Worm (Caenorhabditis elegans): ENCODE results near the gene maph-1.3.

DNA sequence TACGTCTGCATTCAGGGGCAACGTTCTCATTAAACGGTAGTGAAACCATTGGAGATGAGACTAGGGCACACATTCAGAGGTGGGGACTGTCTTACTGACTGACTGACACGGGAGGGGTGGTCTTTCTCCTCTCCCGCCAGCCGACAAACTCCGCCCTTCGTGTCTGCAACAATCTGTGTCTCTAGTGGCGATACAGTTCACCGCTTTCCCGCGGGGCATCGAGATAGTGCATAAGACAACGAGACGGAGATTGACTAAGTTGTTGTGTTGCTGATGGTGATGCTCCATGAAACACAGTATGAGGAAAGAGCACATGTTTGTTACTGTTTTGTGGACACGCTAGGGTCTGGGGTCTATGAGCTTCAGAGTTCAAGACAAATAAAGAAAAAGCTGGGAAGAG is 28.7 kb downstream of the maph-1.3 start:
- TF ChIP-seq ztf-11 (tag; optimal IDR thresholded peaks at IDR 0.05): no peak
- TF ChIP-seq sem-2 (GFP tag; optimal IDR thresholded peaks at IDR 0.05): no peak
- no peak for TF ChIP-seq nhr-76 (tag; optimal IDR thresholded peaks at IDR 0.05)
- TF ChIP-seq elt-3 (tag; optimal IDR thresholded peaks at IDR 0.05): no peak
- no peak for TF ChIP-seq mep-1 (tag; optimal IDR thresholded peaks at IDR 0.05)
- TF ChIP-seq mab-5 (tag; optimal IDR thresholded peaks at IDR 0.05): no peak

Measured in whole organism, mixed stage, embryonic.